Worm (Caenorhabditis elegans) whole organism, young adult: ENCODE results near the gene nhl-3.

Experiments
- B0035.1 ChIP-seq: sonication (generic microtip); optimal IDR thresholded peaks from 2 replicates; lab custom pipeline; 2016; ENCODE audit warnings: missing genetic modification characterization, mild to moderate bottlenecking, missing compliant biosample characterization, missing genotype, missing genetic modification reagents
- B0336.3 ChIP-seq: fragments of 200-800 bp; sonication (Bioruptor generic); IDR thresholded peaks from 2 replicates; pipeline ENCODE4 v1.3.6; 2022; ENCODE audit warnings: missing genetic modification characterization, missing compliant biosample characterization
- D2030.7 ChIP-seq: fragments of 200-800 bp; sonication (Bioruptor generic); IDR thresholded peaks from 2 replicates; pipeline ENCODE4 v1.3.6; 2022; ENCODE audit warnings: missing genetic modification reagents, missing genetic modification characterization, missing compliant biosample characterization
- F39B2.1 ChIP-seq: fragments of 200-800 bp; sonication (Bioruptor generic); IDR thresholded peaks from 2 replicates; pipeline ENCODE4 v1.3.6; 2022; ENCODE audit warnings: missing genetic modification reagents, missing genetic modification characterization, missing compliant biosample characterization
- F49E8.2 ChIP-seq: sonication (generic microtip); optimal IDR thresholded peaks from 3 replicates; lab custom pipeline; 2017; ENCODE audit warnings: missing genetic modification characterization, mild to moderate bottlenecking, missing compliant biosample characterization, antibody characterized with exemption, moderate library complexity; ENCODE audit not compliant: insufficient read depth
- F52B5.7 ChIP-seq: sonication (generic microtip); optimal IDR thresholded peaks from 2 replicates; lab custom pipeline; 2016; ENCODE audit warnings: mild to moderate bottlenecking, missing genetic modification characterization, missing compliant biosample characterization
- F57C9.4 ChIP-seq: sonication (generic microtip); optimal IDR thresholded peaks from 2 replicates; lab custom pipeline; 2017; ENCODE audit warnings: mild to moderate bottlenecking, missing genetic modification characterization, missing compliant biosample characterization
- Y53F4B.3 ChIP-seq: fragments of 200-800 bp; sonication (Bioruptor generic); IDR thresholded peaks from 2 replicates; pipeline ENCODE4 v1.3.6; 2022; ENCODE audit warnings: missing genetic modification reagents, missing genetic modification characterization, missing compliant biosample characterization
- Y53G8AR.9 ChIP-seq: fragments of 200-800 bp; sonication (Bioruptor generic); conservative IDR thresholded peaks from 2 replicates; pipeline ENCODE4 v1.3.6; 2022; ENCODE audit warnings: missing genetic modification reagents, missing genetic modification characterization, missing compliant biosample characterization
- Y56A3A.18 ChIP-seq: fragments of 200-800 bp; sonication (Bioruptor generic); IDR thresholded peaks from 2 replicates; pipeline ENCODE4 v1.3.6; 2022; ENCODE audit warnings: missing genetic modification reagents, missing genetic modification characterization, missing compliant biosample characterization
- Y67H2A.10 ChIP-seq: fragments of 200-800 bp; sonication (Bioruptor generic); conservative IDR thresholded peaks from 2 replicates; pipeline ENCODE4 v1.3.6; 2022; ENCODE audit warnings: missing genetic modification reagents, missing genetic modification characterization, missing compliant biosample characterization
- Y79H2A.3 ChIP-seq: fragments of 200-800 bp; sonication (Bioruptor generic); conservative IDR thresholded peaks from 2 replicates; pipeline ENCODE4 v1.3.6; 2022; ENCODE audit warnings: missing genetic modification reagents, missing genetic modification characterization, missing compliant biosample characterization
- akir-1 ChIP-seq: fragments of 200-800 bp; sonication (Bioruptor generic); optimal IDR thresholded peaks from 2 replicates; lab custom pipeline; 2018; ENCODE audit warnings: mild to moderate bottlenecking, missing genetic modification characterization, moderate library complexity, missing compliant biosample characterization
- ama-1 ChIP-seq, 3 experiments: fragments of 150-350 bp in 1 of 3; sonication (generic microtip) in 2 of 3; optimal IDR thresholded peaks; 2 replicates each; lab custom pipeline; 2014 to 2018; ENCODE audit warnings: missing biosample characterization in 2 of 3, missing genetic modification characterization in 2 of 3, missing genetic modification reagents in 2 of 3
- aptf-2 ChIP-seq: fragments of 200-800 bp; sonication (Bioruptor generic); conservative IDR thresholded peaks from 2 replicates; pipeline ENCODE4 v1.3.6; 2022; ENCODE audit warnings: missing genetic modification reagents, missing genetic modification characterization, missing compliant biosample characterization
- atf-7 ChIP-seq: sonication (generic microtip); optimal IDR thresholded peaks from 2 replicates; lab custom pipeline; 2017; ENCODE audit warnings: mild to moderate bottlenecking, missing genetic modification characterization, missing compliant biosample characterization
- dpff-1 ChIP-seq: sonication (generic microtip); optimal IDR thresholded peaks from 2 replicates; lab custom pipeline; 2017; ENCODE audit warnings: mild to moderate bottlenecking, missing genetic modification characterization, missing compliant biosample characterization
- efl-1 ChIP-seq: fragments of 150-350 bp; optimal IDR thresholded peaks from 2 replicates; lab custom pipeline; 2014; ENCODE audit warnings: missing biosample characterization, missing genetic modification reagents, missing genetic modification characterization
- egrh-3 ChIP-seq: fragments of 200-800 bp; sonication (Bioruptor generic); IDR thresholded peaks from 2 replicates; pipeline ENCODE4 v1.3.6; 2022; ENCODE audit warnings: missing genetic modification reagents, missing genetic modification characterization, missing compliant biosample characterization
- ekl-4 ChIP-seq: fragments of 200-800 bp; sonication (Bioruptor generic); IDR thresholded peaks from 2 replicates; pipeline ENCODE4 v1.3.6; 2022; ENCODE audit warnings: missing genetic modification reagents, missing genetic modification characterization, missing compliant biosample characterization
- ets-4 ChIP-seq: fragments of 200-800 bp; sonication (Bioruptor generic); optimal IDR thresholded peaks from 2 replicates; lab custom pipeline; 2018; ENCODE audit warnings: mild to moderate bottlenecking, missing genetic modification characterization, missing compliant biosample characterization
- fkh-3 ChIP-seq: sonication (generic microtip); optimal IDR thresholded peaks from 2 replicates; lab custom pipeline; 2016; ENCODE audit warnings: mild to moderate bottlenecking, missing genetic modification characterization, missing compliant biosample characterization
- hmg-1.2 ChIP-seq: fragments of 200-800 bp; sonication (Bioruptor generic); IDR thresholded peaks from 2 replicates; pipeline ENCODE4 v1.3.6; 2022; ENCODE audit warnings: missing genetic modification reagents, missing genetic modification characterization, missing compliant biosample characterization
- hrde-1 ChIP-seq: sonication (generic microtip); optimal IDR thresholded peaks from 2 replicates; lab custom pipeline; 2016; ENCODE audit warnings: missing genetic modification characterization, mild to moderate bottlenecking, missing compliant biosample characterization, moderate library complexity, missing genotype, missing genetic modification reagents, borderline replicate concordance
- hsf-1 ChIP-seq: fragments of 200-800 bp; sonication (Bioruptor generic); IDR thresholded peaks from 2 replicates; pipeline ENCODE4 v1.3.6; 2022; ENCODE audit warnings: missing genetic modification reagents, missing genetic modification characterization, missing compliant biosample characterization
- let-607 ChIP-seq, 2 experiments: fragments of 200-800 bp in 1 of 2; sonication (Bioruptor generic) in 1 of 2; sonication (generic microtip) in 1 of 2; optimal IDR thresholded peaks; 2 replicates each; lab custom pipeline; 2016 to 2018; ENCODE audit warnings: mild to moderate bottlenecking in 2 of 2, missing compliant biosample characterization in 2 of 2, missing genetic modification characterization in 2 of 2, moderate library complexity in 2 of 2, missing genotype in 1 of 2
- lin-40 ChIP-seq: sonication (generic microtip); optimal IDR thresholded peaks from 2 replicates; lab custom pipeline; 2016; ENCODE audit warnings: missing genetic modification characterization, mild to moderate bottlenecking, missing compliant biosample characterization, missing genotype, missing genetic modification reagents
- lin-54 ChIP-seq: fragments of 200-800 bp; sonication (Bioruptor generic); optimal IDR thresholded peaks from 2 replicates; lab custom pipeline; 2018; ENCODE audit warnings: mild to moderate bottlenecking, missing genetic modification characterization, missing compliant biosample characterization
- lsl-1 ChIP-seq: fragments of 200-800 bp; sonication (Bioruptor generic); optimal IDR thresholded peaks from 2 replicates; lab custom pipeline; 2018; ENCODE audit warnings: mild to moderate bottlenecking, missing genetic modification characterization, moderate library complexity, missing compliant biosample characterization
- madf-6 ChIP-seq: fragments of 200-800 bp; sonication (Bioruptor generic); IDR thresholded peaks from 2 replicates; pipeline ENCODE4 v1.3.6; 2022; ENCODE audit warnings: missing genetic modification reagents, missing genetic modification characterization, missing compliant biosample characterization
- mcd-1 ChIP-seq: fragments of 200-800 bp; sonication (Bioruptor generic); IDR thresholded peaks from 2 replicates; pipeline ENCODE4 v1.3.6; 2022; ENCODE audit warnings: missing genetic modification reagents, missing genetic modification characterization, missing compliant biosample characterization
- mel-28 ChIP-seq: sonication (generic microtip); optimal IDR thresholded peaks from 2 replicates; lab custom pipeline; 2016; ENCODE audit warnings: borderline replicate concordance, mild to moderate bottlenecking, missing genetic modification characterization, missing compliant biosample characterization
- mes-4 ChIP-seq: sonication (generic microtip); optimal IDR thresholded peaks from 2 replicates; lab custom pipeline; 2016; ENCODE audit warnings: missing genotype, missing genetic modification characterization, missing compliant biosample characterization
- nfya-2 ChIP-seq: fragments of 200-800 bp; sonication (Bioruptor generic); IDR thresholded peaks from 2 replicates; pipeline ENCODE4 v1.3.6; 2022; ENCODE audit warnings: missing genetic modification reagents, missing genetic modification characterization, missing compliant biosample characterization
- nfyb-1 ChIP-seq: fragments of 200-800 bp; sonication (Bioruptor generic); IDR thresholded peaks from 2 replicates; pipeline ENCODE4 v1.3.6; 2022; ENCODE audit warnings: missing genetic modification reagents, missing genetic modification characterization, missing compliant biosample characterization
- nhr-120 ChIP-seq: fragments of 200-800 bp; sonication (Bioruptor generic); IDR thresholded peaks from 2 replicates; pipeline ENCODE4 v1.3.6; 2022; ENCODE audit warnings: missing genetic modification characterization, missing compliant biosample characterization
- nhr-179 ChIP-seq: sonication (generic microtip); optimal IDR thresholded peaks from 2 replicates; lab custom pipeline; 2016; ENCODE audit warnings: mild to moderate bottlenecking, missing genetic modification characterization, missing compliant biosample characterization
- nhr-90 ChIP-seq: sonication (generic microtip); optimal IDR thresholded peaks from 2 replicates; lab custom pipeline; 2016; ENCODE audit warnings: missing genotype, mild to moderate bottlenecking, missing genetic modification characterization, missing compliant biosample characterization
- snpc-1.3 ChIP-seq: sonication (generic microtip); optimal IDR thresholded peaks from 2 replicates; lab custom pipeline; 2017; ENCODE audit warnings: missing genetic modification characterization, mild to moderate bottlenecking, missing compliant biosample characterization, antibody characterized with exemption, moderate library complexity, missing genotype, missing genetic modification reagents; ENCODE audit not compliant: insufficient read depth
- snpc-3.4 ChIP-seq: sonication (generic microtip); optimal IDR thresholded peaks from 2 replicates; lab custom pipeline; 2017; ENCODE audit warnings: missing genetic modification characterization, mild to moderate bottlenecking, missing compliant biosample characterization, antibody characterized with exemption, moderate library complexity, missing genotype, missing genetic modification reagents
- snpc-4 ChIP-seq, 5 experiments: fragments of 150-350 bp in 1 of 5; sonication (generic microtip) in 4 of 5; optimal IDR thresholded peaks; 2 replicates each; lab custom pipeline; 2014 to 2018; ENCODE audit warnings: missing genetic modification characterization in 5 of 5, missing biosample characterization in 3 of 5, antibody characterized with exemption in 2 of 5, mild to moderate bottlenecking in 2 of 5, missing compliant biosample characterization in 2 of 5, missing genotype in 2 of 5, moderate library complexity in 2 of 5, missing genetic modification reagents in 1 of 5
- tbp1 ChIP-seq: fragments of 200-800 bp; sonication (Bioruptor generic); optimal IDR thresholded peaks from 2 replicates; lab custom pipeline; 2018; ENCODE audit warnings: mild to moderate bottlenecking, missing genetic modification characterization, missing compliant biosample characterization
- tlf-1 ChIP-seq: fragments of 200-800 bp; sonication (Bioruptor generic); optimal IDR thresholded peaks from 2 replicates; lab custom pipeline; 2018; ENCODE audit warnings: mild to moderate bottlenecking, missing genetic modification characterization, missing compliant biosample characterization
- xnd-1 ChIP-seq: sonication (generic microtip); optimal IDR thresholded peaks from 2 replicates; lab custom pipeline; 2016; ENCODE audit warnings: missing genotype, missing genetic modification reagents, missing genetic modification characterization, missing compliant biosample characterization
- ztf-25 ChIP-seq: fragments of 200-800 bp; sonication (Bioruptor generic); IDR thresholded peaks from 2 replicates; pipeline ENCODE4 v1.3.6; 2022; ENCODE audit warnings: missing genetic modification reagents, missing genetic modification characterization, missing compliant biosample characterization
- ztf-28 ChIP-seq: fragments of 200-800 bp; sonication (Bioruptor generic); IDR thresholded peaks from 2 replicates; pipeline ENCODE4 v1.3.6; 2022; ENCODE audit warnings: missing genetic modification reagents, missing genetic modification characterization, missing compliant biosample characterization

Gene nhl-3

DNA sequence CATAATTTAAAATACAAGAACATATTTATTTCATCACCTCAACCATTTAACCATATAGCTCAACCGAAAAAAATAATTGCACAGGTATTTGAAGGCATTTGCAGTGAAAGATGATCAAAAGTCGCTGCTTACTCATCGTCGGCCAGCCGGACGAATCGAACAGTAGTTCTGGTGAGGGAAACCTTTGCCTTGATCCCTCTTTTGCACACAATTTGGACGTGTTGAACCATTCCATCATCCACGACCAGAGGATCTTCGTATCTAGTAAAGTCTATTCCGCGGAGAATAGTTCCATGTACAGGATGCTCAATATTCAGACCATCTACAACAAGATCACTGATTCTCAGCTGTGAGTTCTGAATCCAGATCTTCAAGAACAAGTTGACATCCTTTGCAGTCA, 19.9 kb downstream of the nhl-3 start:
- TF ChIP-seq Y56A3A.18 (GFP tag; lab: Robert Waterston, UW): 0 out of 2 replicates have a peak, but pooled peaks have one; percentile 25
- peak; percentile 66 for TF ChIP-seq ekl-4 (GFP tag; lab: Robert Waterston, UW)
- TF ChIP-seq hmg-1.2 (GFP tag; lab: Robert Waterston, UW): 0 out of 2 replicates have a peak, but pooled peaks have one; percentile 20
- no peak for TF ChIP-seq Y67H2A.10 (GFP tag; lab: Robert Waterston, UW)
- no peak for TF ChIP-seq nhr-120 (GFP tag; lab: Robert Waterston, UW)
- TF ChIP-seq xnd-1 (tag; lab: Kevin White, UChicago): peak; percentile 9
- peak; percentile 63 for TF ChIP-seq B0336.3 (GFP tag; lab: Robert Waterston, UW)
- no peak for TF ChIP-seq let-607 (tag; optimal IDR thresholded peaks at IDR 0.05; lab: Kevin White, UChicago)
- no peak for TF ChIP-seq F57C9.4
- TF ChIP-seq Y53G8AR.9: 0 out of 2 replicates have a peak, but pooled peaks have one; percentile 51
- no peak for TF ChIP-seq mes-4 (tag; lab: Kevin White, UChicago)
- TF ChIP-seq hrde-1 (tag; lab: Kevin White, UChicago): peak; percentile 3
- TF ChIP-seq lin-54 (GFP tag; lab: Kevin White, UChicago): peak; percentile 30
- TF ChIP-seq mel-28 (tag; lab: Kevin White, UChicago): no peak
- peak; percentile 45; the same call in 1 of the 2 replicates for TF ChIP-seq hsf-1 (GFP tag; lab: Robert Waterston, UW)
- 0 out of 2 replicates have a peak, but pooled peaks have one; percentile 8 for TF ChIP-seq ztf-25
- TF ChIP-seq snpc-3.4 (tag; lab: Kevin White, UChicago): peak; percentile 25
- TF ChIP-seq D2030.7 (GFP tag; lab: Robert Waterston, UW): peak; percentile 32; the same call in 1 of the 2 replicates
- TF ChIP-seq mcd-1 (GFP tag; lab: Robert Waterston, UW): no peak
- TF ChIP-seq nfyb-1 (GFP tag; lab: Robert Waterston, UW): no peak
- TF ChIP-seq ztf-28: no peak
- no peak for TF ChIP-seq ama-1 (optimal IDR thresholded peaks at IDR 0.05; lab: Kevin White, UChicago)
- no peak for TF ChIP-seq ama-1 (GFP tag; optimal IDR thresholded peaks at IDR 0.05; lab: Kevin White, UChicago)
- TF ChIP-seq tbp1: peak; percentile 13
- no peak for TF ChIP-seq akir-1 (GFP tag; lab: Kevin White, UChicago)
- 0 out of 2 replicates have a peak, but pooled peaks have one; percentile 57 for TF ChIP-seq F39B2.1 (GFP tag; lab: Robert Waterston, UW)
- TF ChIP-seq F49E8.2 (tag; lab: Kevin White, UChicago): peak; percentile 34
- TF ChIP-seq F52B5.7 (tag; lab: Kevin White, UChicago): peak; percentile 59
- no peak for TF ChIP-seq snpc-4 (GFP tag; optimal IDR thresholded peaks at IDR 0.05; lab: Kevin White, UChicago)
- TF ChIP-seq snpc-4 (tag; optimal IDR thresholded peaks at IDR 0.05; lab: Kevin White, UChicago): peak in 1 of 4 experiments; percentile 23
- TF ChIP-seq aptf-2 (GFP tag; lab: Robert Waterston, UW): no peak
- peak; percentile 1 for TF ChIP-seq lsl-1
- no peak for TF ChIP-seq Y53F4B.3 (GFP tag; lab: Robert Waterston, UW)
- no peak for TF ChIP-seq lin-40 (tag; lab: Kevin White, UChicago)
- TF ChIP-seq tlf-1 (GFP tag; lab: Kevin White, UChicago): peak; percentile 42
- peak; percentile 63 for TF ChIP-seq madf-6 (GFP tag; lab: Robert Waterston, UW)
- TF ChIP-seq Y79H2A.3: 0 out of 2 replicates have a peak, but pooled peaks have one; percentile 7

DNA sequence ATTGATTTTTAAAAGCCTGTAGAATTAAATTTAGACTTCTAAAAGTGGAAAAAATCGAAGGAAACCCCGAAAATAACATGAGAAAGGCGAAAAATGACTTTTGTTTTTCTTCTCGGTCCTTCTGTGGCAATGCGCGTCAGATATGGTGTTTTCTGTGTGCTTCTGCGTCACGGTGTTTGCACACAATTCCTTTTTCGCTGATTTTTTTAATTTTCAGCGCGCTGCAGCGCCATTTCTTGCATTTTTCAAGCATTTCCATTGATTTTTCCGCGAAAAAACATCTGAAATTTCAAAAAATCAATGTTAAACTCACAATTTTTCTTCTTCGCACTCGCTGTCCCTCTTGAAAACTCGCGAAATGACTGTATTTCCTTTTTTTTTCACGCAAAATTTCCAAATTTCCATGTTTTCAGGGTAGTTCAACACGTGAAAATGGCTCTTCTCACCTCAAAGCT, 21.7 kb downstream of the nhl-3 start, which contains the start of the genes cdc-37 and W08F4.3:
Gene cdc-37, minus strand, starts transcription at position 405 of the 455 bp plus-strand sequence.
Gene W08F4.3, plus strand, starts transcription at position 414 of the 455 bp plus-strand sequence.
- TF ChIP-seq nhr-120 (GFP tag; lab: Robert Waterston, UW) (no peak), B0035.1 (tag; lab: Kevin White, UChicago) (no peak), ztf-28 (no peak), egrh-3 (GFP tag; lab: Robert Waterston, UW) (no peak), efl-1 (GFP tag; lab: Kevin White, UChicago) (peak; percentile 90), dpff-1 (no peak), fkh-3 (tag; lab: Kevin White, UChicago) (no peak), ets-4 (GFP tag; lab: Kevin White, UChicago) (no peak), atf-7 (tag; lab: Kevin White, UChicago) (no peak), nfya-2 (GFP tag; lab: Robert Waterston, UW) (no peak), nhr-90 (tag; lab: Kevin White, UChicago) (no peak), ekl-4 (GFP tag; lab: Robert Waterston, UW) (peak; percentile 27; the same call in 1 of the 2 replicates), Y79H2A.3 (no peak), snpc-1.3 (tag; lab: Kevin White, UChicago) (peak; percentile 27), nhr-179 (tag; lab: Kevin White, UChicago) (no peak)
